Fruit fly (Drosophila melanogaster) Kc167 (cell line): ENCODE measurements around the gene Sap-r.

ENCODE experiments used
- Sin3A ChIP-seq: fragments of >200 bp; optimal IDR thresholded peaks from 2 replicates; lab custom pipeline; 2018; ENCODE audit warnings: missing external identifiers
- h ChIP-seq: fragments of >200 bp; optimal IDR thresholded peaks from 3 replicates; lab custom pipeline; 2018; ENCODE audit warnings: missing external identifiers
- insv ChIP-seq: fragments of >200 bp; optimal IDR thresholded peaks from 3 replicates; lab custom pipeline; 2018; ENCODE audit warnings: missing external identifiers
- psq ChIP-seq: fragments of >200 bp; optimal IDR thresholded peaks from 2 replicates; lab custom pipeline; 2017; ENCODE audit warnings: missing external identifiers

DNA sequence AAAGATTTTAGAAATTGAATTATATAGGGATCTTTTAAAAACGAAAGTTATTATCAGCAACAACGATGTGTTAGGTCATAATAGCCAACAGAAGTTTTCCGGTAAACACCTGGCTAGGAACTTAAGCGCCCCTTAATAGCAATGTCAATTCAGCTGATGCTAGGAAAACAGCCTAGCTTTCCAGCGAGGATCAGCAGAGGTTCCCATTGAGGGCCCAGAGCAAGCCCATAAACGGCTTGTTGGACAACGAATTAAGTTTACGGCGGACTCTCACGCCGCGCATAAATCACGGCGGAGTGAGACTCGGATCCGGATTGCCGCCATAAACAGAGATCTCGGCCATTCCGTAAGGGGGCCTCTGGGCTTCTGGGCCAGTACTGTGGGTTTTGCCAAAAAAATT is 24.8 kb upstream of the Sap-r start:
- TF ChIP-seq h (lab: Kevin White, UChicago) = no peak
- TF ChIP-seq psq (lab: Kevin White, UChicago) = no peak
- TF ChIP-seq Sin3A (lab: Kevin White, UChicago) = no peak
- TF ChIP-seq insv (lab: Kevin White, UChicago) = no peak
